Fruit fly (Drosophila melanogaster): ENCODE data around the gene CASK.

DNA sequence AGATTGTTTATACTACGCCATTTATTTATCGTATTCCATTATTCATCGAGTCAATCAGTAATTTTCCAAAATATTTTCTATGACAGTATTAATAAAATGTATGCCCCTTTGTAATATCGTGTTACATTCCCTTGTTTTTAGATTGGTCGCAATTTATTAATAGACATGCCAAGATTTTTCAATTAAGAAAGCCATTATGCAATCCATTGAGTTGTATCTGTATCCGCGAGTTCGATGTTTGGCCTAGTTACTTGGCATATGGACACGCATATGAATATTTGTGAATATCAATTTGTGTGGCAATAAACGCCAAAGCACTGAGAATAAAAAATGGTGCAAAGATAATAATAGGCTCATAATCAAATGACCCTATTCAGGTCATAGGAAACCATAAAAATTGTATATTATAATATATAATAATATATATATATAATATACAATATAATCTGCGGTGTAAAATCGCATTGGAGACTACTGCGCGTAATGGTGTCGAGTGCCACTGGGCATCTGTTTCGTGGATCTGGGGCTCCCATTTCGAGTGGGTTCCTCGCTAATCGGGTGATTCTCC, 41.4 kb upstream of the CASK start:
- TF ChIP-seq Eip93F (GFP tag; optimal IDR thresholded peaks at IDR 0.05) (no peak), CG8319 (GFP tag; optimal IDR thresholded peaks at IDR 0.05) (no peak), ss (GFP tag; optimal IDR thresholded peaks at IDR 0.05) (no peak), CG11762 (GFP tag; optimal IDR thresholded peaks at IDR 0.05; ENCODE audit: insufficient read depth) (no peak), topi (GFP tag; optimal IDR thresholded peaks at IDR 0.05) (no peak), fkh (GFP tag; optimal IDR thresholded peaks at IDR 0.05) (no peak), cyc (GFP tag; optimal IDR thresholded peaks at IDR 0.05) (no peak), OdsH (GFP tag; optimal IDR thresholded peaks at IDR 0.05) (no peak), Hr4 (GFP tag; optimal IDR thresholded peaks at IDR 0.05) (no peak), CG6854 (GFP tag; optimal IDR thresholded peaks at IDR 0.05) (no peak)

Data from whole organism, prepupa.